Worm (Caenorhabditis elegans): ENCODE measurements around the gene ast-1.

ast-1 gene

ce11 chrII:4155112-4155823 is 20.1 kb upstream of the ast-1 start, which contains the start of gene R03H10.2:
TSS of gene R03H10.2 (plus strand) at chrII:4155773.
- TF ChIP-seq fos-1 (tag; optimal IDR thresholded peaks at IDR 0.05) (no peak), ztf-1 (GFP tag; conservative IDR thresholded peaks at IDR 0.05) (no peak), Y55F3AM.14 (GFP tag; optimal IDR thresholded peaks at IDR 0.05) (no peak), C34F6.9 (tag; optimal IDR thresholded peaks at IDR 0.05) (no peak), ZK546.5 (tag; optimal IDR thresholded peaks at IDR 0.05) (no peak), unc-62 (GFP tag; optimal IDR thresholded peaks at IDR 0.05) (no peak), ceh-16 (tag; optimal IDR thresholded peaks at IDR 0.05) (no peak), peb-1 (tag; optimal IDR thresholded peaks at IDR 0.05) (no peak), elt-3 (tag; optimal IDR thresholded peaks at IDR 0.05) (no peak), sem-4 (tag; optimal IDR thresholded peaks at IDR 0.05) (no peak), ceh-82 (tag; optimal IDR thresholded peaks at IDR 0.05) (no peak), mbf-1 (tag; optimal IDR thresholded peaks at IDR 0.05) (no peak), nhr-129 (tag; optimal IDR thresholded peaks at IDR 0.05) (no peak), lsy-2 (tag; optimal IDR thresholded peaks at IDR 0.05) (no peak), nhr-10 (tag; optimal IDR thresholded peaks at IDR 0.05) (no peak), sma-3 (GFP tag; optimal IDR thresholded peaks at IDR 0.05) (no peak), skn-1 (tag; optimal IDR thresholded peaks at IDR 0.05) (no peak)

DNA sequence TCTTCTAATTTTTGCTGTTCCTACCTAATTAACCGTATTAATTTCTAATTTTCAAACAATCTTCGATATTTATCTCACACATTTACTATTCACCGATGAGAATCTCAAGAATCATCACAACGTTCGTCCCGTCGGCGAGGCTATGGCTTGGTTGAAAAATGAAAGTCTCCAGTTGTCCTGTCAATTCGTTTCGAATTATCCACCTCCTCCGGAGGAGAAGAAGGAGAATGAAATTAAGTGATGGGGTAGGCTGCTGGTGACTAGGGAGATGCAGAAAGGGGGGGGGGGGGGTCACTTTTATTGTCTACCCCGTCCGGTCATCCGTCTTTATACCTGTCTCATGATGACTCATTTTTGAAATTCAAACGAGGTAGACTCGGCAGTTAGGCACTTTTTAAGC is 17.7 kb upstream of the ast-1 start:
- TF ChIP-seq ztf-4 (tag; optimal IDR thresholded peaks at IDR 0.05): no peak
- no peak for TF ChIP-seq lin-11 (tag; optimal IDR thresholded peaks at IDR 0.05)
- no peak for TF ChIP-seq lsy-2 (tag; optimal IDR thresholded peaks at IDR 0.05)
- TF ChIP-seq lin-39 (tag; optimal IDR thresholded peaks at IDR 0.05): no peak
- no peak for TF ChIP-seq aly-2 (tag; optimal IDR thresholded peaks at IDR 0.05)

DNA sequence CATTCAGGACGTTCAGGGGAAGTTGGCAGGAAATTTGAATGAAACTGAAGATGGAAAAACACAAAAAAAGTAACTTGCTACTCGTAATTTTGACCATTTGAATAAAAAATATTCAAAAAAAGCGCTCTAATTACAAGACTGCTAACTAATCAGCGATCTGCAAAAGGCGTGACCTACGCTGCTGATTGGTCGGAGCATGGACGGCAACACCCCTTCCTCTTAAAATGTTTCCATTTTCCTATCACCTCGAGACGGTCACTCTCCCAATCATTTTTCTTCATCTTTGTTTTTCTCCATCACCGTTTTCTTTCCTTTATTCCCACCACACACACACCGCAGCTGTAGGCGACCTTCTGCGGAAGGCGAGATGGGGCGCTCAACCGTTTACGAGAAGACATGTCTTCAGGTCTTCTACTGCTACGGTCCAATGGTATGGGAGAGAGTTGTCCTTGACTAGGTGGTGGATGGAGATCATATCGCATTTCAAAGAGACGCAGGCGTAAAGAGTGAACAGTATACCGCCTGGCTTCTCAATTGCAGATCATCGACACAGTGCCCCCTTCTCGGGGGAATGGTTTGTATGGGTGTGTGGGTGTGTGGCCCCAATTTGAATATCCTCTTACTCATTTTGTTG is 16.5 kb upstream of the ast-1 start:
- no peak for TF ChIP-seq lsy-2 (tag; optimal IDR thresholded peaks at IDR 0.05)
- no peak for TF ChIP-seq Y55F3AM.14 (GFP tag; optimal IDR thresholded peaks at IDR 0.05)
- peak; percentile 31 for TF ChIP-seq fos-1 (tag; optimal IDR thresholded peaks at IDR 0.05)
- no peak for TF ChIP-seq alr-1 (tag; optimal IDR thresholded peaks at IDR 0.05)
- peak; percentile 9 for TF ChIP-seq sma-3 (GFP tag; optimal IDR thresholded peaks at IDR 0.05)
- no peak for TF ChIP-seq dmd-4 (tag; optimal IDR thresholded peaks at IDR 0.05)
- TF ChIP-seq nhr-25 (tag; optimal IDR thresholded peaks at IDR 0.05): peak; percentile 87
- peak; percentile 26 for TF ChIP-seq nhr-129 (tag; optimal IDR thresholded peaks at IDR 0.05)
- TF ChIP-seq nhr-21 (tag; optimal IDR thresholded peaks at IDR 0.05): peak; percentile 17
- no peak for TF ChIP-seq nhr-6 (tag; optimal IDR thresholded peaks at IDR 0.05)
- no peak for TF ChIP-seq skn-1 (tag; optimal IDR thresholded peaks at IDR 0.05)
- TF ChIP-seq unc-39 (tag; optimal IDR thresholded peaks at IDR 0.05): no peak
- TF ChIP-seq blmp-1 (tag; optimal IDR thresholded peaks at IDR 0.05; ENCODE audit: insufficient read depth): peak; percentile 33
- TF ChIP-seq nhr-77 (tag; optimal IDR thresholded peaks at IDR 0.05): no peak
- no peak for TF ChIP-seq ZK546.5 (tag; optimal IDR thresholded peaks at IDR 0.05)
- TF ChIP-seq ceh-82 (tag; optimal IDR thresholded peaks at IDR 0.05): no peak
- TF ChIP-seq ztf-1 (GFP tag; conservative IDR thresholded peaks at IDR 0.05): no peak
- TF ChIP-seq mbf-1 (tag; optimal IDR thresholded peaks at IDR 0.05): no peak
- peak; percentile 39 for TF ChIP-seq ceh-16 (tag; optimal IDR thresholded peaks at IDR 0.05)
- peak; percentile 16 for TF ChIP-seq C34F6.9 (tag; optimal IDR thresholded peaks at IDR 0.05)
- no peak for TF ChIP-seq F13H6.1 (tag; optimal IDR thresholded peaks at IDR 0.05)
- no peak for TF ChIP-seq nhr-10 (tag; optimal IDR thresholded peaks at IDR 0.05)
- TF ChIP-seq egl-27 (tag; optimal IDR thresholded peaks at IDR 0.05): no peak

DNA sequence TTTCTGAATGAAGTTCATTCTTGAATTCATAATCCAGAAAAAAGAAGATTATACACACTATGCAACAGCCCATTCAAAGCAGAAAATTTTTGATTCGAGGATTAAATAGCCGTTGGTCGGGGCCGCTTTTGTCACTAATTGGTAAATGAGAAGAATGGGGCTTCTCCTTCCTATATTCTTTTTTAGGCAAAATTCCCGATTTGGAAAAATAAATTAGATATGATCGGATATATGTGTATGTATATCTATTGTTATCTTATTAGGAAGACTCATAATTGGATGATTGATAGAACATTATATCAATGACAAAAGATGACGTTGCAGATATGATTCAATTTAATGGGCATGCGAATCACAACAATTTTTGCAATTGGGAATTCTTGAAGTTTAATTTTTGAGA is 15.1 kb upstream of the ast-1 start:
- TF ChIP-seq ztf-1 (GFP tag; conservative IDR thresholded peaks at IDR 0.05) (no peak), Y55F3AM.14 (GFP tag; optimal IDR thresholded peaks at IDR 0.05) (no peak), nhr-11 (tag; optimal IDR thresholded peaks at IDR 0.05) (no peak), lsy-2 (tag; optimal IDR thresholded peaks at IDR 0.05) (no peak), ztf-11 (tag; optimal IDR thresholded peaks at IDR 0.05) (no peak), lin-13 (GFP tag; optimal IDR thresholded peaks at IDR 0.05) (no peak), alr-1 (tag; optimal IDR thresholded peaks at IDR 0.05) (no peak), aly-2 (tag; optimal IDR thresholded peaks at IDR 0.05) (no peak), ama-1 (optimal IDR thresholded peaks at IDR 0.05) (no peak), nhr-10 (tag; optimal IDR thresholded peaks at IDR 0.05) (no peak), nhr-237 (tag; optimal IDR thresholded peaks at IDR 0.05) (no peak), sem-4 (tag; optimal IDR thresholded peaks at IDR 0.05) (no peak), nhr-12 (tag; optimal IDR thresholded peaks at IDR 0.05) (no peak), mab-5 (tag; optimal IDR thresholded peaks at IDR 0.05) (no peak), lin-11 (tag; optimal IDR thresholded peaks at IDR 0.05) (no peak)

All from whole organism, L2 larva.